Worm (Caenorhabditis elegans) whole organism, late embryonic: Measurements from ENCODE around the gene nhr-94.

Source experiments
- K02D7.2 ChIP-seq: sonication (generic microtip); optimal IDR thresholded peaks from 2 replicates; lab custom pipeline; 2017; ENCODE audit warnings: mild to moderate bottlenecking, missing genetic modification characterization, missing compliant biosample characterization
- ahr-1 ChIP-seq: sonication (generic microtip); optimal IDR thresholded peaks from 2 replicates; lab custom pipeline; 2016; ENCODE audit warnings: missing genetic modification characterization, missing compliant biosample characterization
- ama-1 ChIP-seq: fragments of 150-350 bp; optimal IDR thresholded peaks from 2 replicates; lab custom pipeline; 2014
- ceh-22 ChIP-seq: sonication (generic microtip); optimal IDR thresholded peaks from 2 replicates; lab custom pipeline; 2017; ENCODE audit warnings: missing biosample characterization, missing genetic modification characterization
- elt-2 ChIP-seq: sonication (generic microtip); optimal IDR thresholded peaks from 2 replicates; lab custom pipeline; 2016; ENCODE audit warnings: missing genetic modification reagents, missing genetic modification characterization, missing compliant biosample characterization
- fax-1 ChIP-seq: sonication (generic microtip); optimal IDR thresholded peaks from 2 replicates; lab custom pipeline; 2016; ENCODE audit warnings: missing genotype, missing genetic modification characterization, missing compliant biosample characterization
- fkh-10 ChIP-seq: fragments of 150-350 bp; optimal IDR thresholded peaks from 2 replicates; lab custom pipeline; 2014; ENCODE audit warnings: missing biosample characterization, missing genetic modification reagents, missing genetic modification characterization
- hlh-30 ChIP-seq: sonication (generic microtip); optimal IDR thresholded peaks from 2 replicates; lab custom pipeline; 2017; ENCODE audit warnings: antibody characterized with exemption, missing genetic modification characterization, missing compliant biosample characterization; ENCODE audit not compliant: insufficient read depth
- lim-6 ChIP-seq: sonication (generic microtip); optimal IDR thresholded peaks from 2 replicates; lab custom pipeline; 2016; ENCODE audit warnings: missing genetic modification characterization, missing compliant biosample characterization
- pha-4 ChIP-seq: fragments of 150-350 bp; optimal IDR thresholded peaks from 2 replicates; lab custom pipeline; 2018; ENCODE audit warnings: missing biosample characterization, missing genetic modification reagents, missing genetic modification characterization
- pqm-1 ChIP-seq: sonication (generic microtip); optimal IDR thresholded peaks from 2 replicates; lab custom pipeline; 2016; ENCODE audit warnings: missing genetic modification characterization, missing compliant biosample characterization
- sox-2 ChIP-seq: fragments of 200-800 bp; sonication (Bioruptor generic); IDR thresholded peaks from 2 replicates; pipeline ENCODE4 v1.3.6; 2022; ENCODE audit warnings: missing genetic modification reagents, missing genetic modification characterization, missing compliant biosample characterization
- tbx-2 ChIP-seq: sonication (generic microtip); optimal IDR thresholded peaks from 2 replicates; lab custom pipeline; 2016; ENCODE audit warnings: missing genetic modification characterization, missing compliant biosample characterization
- tbx-7 ChIP-seq: sonication (generic microtip); optimal IDR thresholded peaks from 2 replicates; lab custom pipeline; 2016; ENCODE audit warnings: missing genotype, missing genetic modification characterization, missing compliant biosample characterization

DNA sequence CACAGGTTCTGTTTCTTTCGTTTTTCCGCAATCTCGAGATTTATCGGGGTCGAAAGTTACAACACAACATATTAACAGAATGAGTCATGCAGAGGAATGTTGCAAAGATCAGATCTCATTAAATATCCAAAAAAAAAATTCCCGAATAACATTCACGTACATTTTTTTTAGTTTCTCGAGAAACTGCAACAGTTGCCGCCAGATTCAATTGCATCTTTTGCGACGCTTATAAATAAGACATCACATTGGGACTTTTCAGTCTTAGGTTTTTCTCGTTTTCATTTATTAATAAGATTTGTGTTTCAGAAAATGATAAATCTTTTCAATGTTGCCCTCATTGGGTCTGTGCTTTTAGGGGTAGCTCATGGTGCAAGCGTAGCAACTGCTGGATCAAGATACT lies 27.6 kb upstream of the nhr-94 start, which contains the start of gene ZK105.1:
- no peak for TF ChIP-seq ama-1 (lab: Kevin White, UChicago)
- no peak for TF ChIP-seq K02D7.2 (tag; lab: Kevin White, UChicago)
- TF ChIP-seq tbx-7 (tag; lab: Kevin White, UChicago), result no peak
- no peak for TF ChIP-seq fax-1 (tag; lab: Kevin White, UChicago)
- no peak for TF ChIP-seq pqm-1 (tag; lab: Kevin White, UChicago)
- no peak for TF ChIP-seq pha-4
- no peak for TF ChIP-seq tbx-2 (tag; lab: Kevin White, UChicago)
- no peak for TF ChIP-seq ahr-1 (tag; lab: Kevin White, UChicago)
- no peak for TF ChIP-seq ceh-22 (tag; lab: Kevin White, UChicago)
- no peak for TF ChIP-seq sox-2 (GFP tag; lab: Robert Waterston, UW)
- TF ChIP-seq fkh-10 (GFP tag; lab: Kevin White, UChicago), result no peak
- no peak for TF ChIP-seq lim-6 (tag; lab: Kevin White, UChicago)
- TF ChIP-seq elt-2, result no peak
- no peak for TF ChIP-seq hlh-30 (tag; lab: Kevin White, UChicago)
